Worm (Caenorhabditis elegans): ENCODE measurements around the gene acbp-4.

Gene acbp-4

DNA sequence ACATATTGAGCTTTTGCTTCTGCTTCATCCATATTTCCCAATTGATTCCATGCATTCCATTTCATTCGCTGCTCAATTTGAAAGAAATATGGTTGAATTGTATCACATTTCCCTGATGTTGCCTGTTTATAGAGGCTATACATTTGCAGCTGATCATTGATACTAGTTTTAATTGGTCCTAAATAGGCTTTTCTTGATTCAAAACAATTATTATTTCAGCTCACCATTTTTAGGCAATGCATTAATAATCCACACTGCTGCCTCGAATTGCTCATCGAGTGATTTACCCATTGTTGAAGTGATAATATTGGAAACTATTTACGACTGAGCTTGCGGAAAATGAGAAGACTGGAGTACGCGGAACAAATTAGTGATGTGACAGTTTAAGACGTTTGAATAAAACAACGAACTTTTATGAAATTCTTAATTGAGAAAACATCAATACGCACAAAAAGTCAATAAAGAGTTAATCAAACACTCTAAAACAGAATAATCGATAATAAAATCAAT is at the start of gene acbp-4:
Gene acbp-4 (minus strand): TSS at position 510 of the 510 bp plus-strand sequence.
- TF ChIP-seq tbx-11 (GFP tag; IDR thresholded peaks at IDR 0.05) (no peak), ama-1 (optimal IDR thresholded peaks at IDR 0.05) (no peak), ceh-36 (tag; optimal IDR thresholded peaks at IDR 0.05) (no peak), hnd-1 (tag; optimal IDR thresholded peaks at IDR 0.05) (no peak), ets-7 (tag; optimal IDR thresholded peaks at IDR 0.05) (no peak), scrt-1 (GFP tag; IDR thresholded peaks at IDR 0.05) (no peak)

DNA sequence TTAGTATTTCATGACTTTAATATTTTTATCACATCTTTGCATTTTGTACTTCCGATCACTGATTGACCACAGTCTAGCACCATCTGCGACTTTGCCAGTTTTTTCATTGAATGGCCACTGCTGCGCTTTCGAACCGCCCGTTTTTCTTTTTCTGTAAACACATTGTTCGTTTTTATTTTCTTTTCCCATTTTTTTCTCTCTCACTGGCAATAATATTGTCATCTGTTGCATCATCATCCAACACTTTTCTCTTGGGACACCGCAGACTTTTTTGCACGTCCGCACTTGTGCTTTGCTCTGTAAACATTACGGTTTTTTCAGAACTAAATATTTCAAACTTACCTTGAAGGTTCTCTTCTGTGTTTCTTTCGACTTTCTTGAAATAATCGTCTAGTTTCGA is 49.7 kb upstream of the acbp-4 start:
- TF ChIP-seq scrt-1 (GFP tag; IDR thresholded peaks at IDR 0.05) (no peak), F13C5.2 (tag; optimal IDR thresholded peaks at IDR 0.05) (no peak), B0310.2 (tag; optimal IDR thresholded peaks at IDR 0.05) (no peak), pes-1 (GFP tag; IDR thresholded peaks at IDR 0.05) (no peak), ama-1 (optimal IDR thresholded peaks at IDR 0.05) (no peak), ceh-36 (tag; optimal IDR thresholded peaks at IDR 0.05) (no peak), ets-7 (tag; optimal IDR thresholded peaks at IDR 0.05) (no peak), hmbx-1 (tag; optimal IDR thresholded peaks at IDR 0.05) (no peak), sea-1 (GFP tag; conservative IDR thresholded peaks at IDR 0.05) (no peak), tra-4 (tag; optimal IDR thresholded peaks at IDR 0.05) (no peak), hmg-4 (GFP tag; optimal IDR thresholded peaks at IDR 0.05) (no peak), aly-1 (tag; optimal IDR thresholded peaks at IDR 0.05) (no peak), flt-1 (GFP tag; IDR thresholded peaks at IDR 0.05) (no peak), tbx-37 (GFP tag; conservative IDR thresholded peaks at IDR 0.05) (no peak), hnd-1 (tag; optimal IDR thresholded peaks at IDR 0.05) (no peak), ceh-13 (GFP tag; optimal IDR thresholded peaks at IDR 0.05) (no peak), tbx-11 (GFP tag; IDR thresholded peaks at IDR 0.05) (no peak)

DNA sequence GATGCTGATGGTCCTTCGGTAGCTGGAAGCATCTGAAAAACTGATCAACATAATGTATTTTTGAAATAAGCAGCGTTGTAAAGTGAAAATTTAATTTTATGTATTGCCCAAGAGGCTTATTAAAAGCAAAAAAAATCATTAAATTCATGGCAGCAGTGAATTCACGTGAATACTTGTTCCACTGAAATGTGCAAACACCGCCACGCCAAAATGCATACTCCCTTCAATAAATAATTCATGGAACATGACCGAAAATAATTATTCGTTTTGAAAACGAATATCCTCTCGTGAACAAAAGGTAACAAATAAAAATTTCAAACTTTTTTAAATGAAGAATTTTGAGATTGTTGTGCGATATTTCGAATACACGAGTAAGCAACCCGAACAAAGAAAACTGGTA is 48.4 kb upstream of the acbp-4 start, which contains the start of gene F08F8.10:
Gene F08F8.10 (minus strand): TSS at position 38 of the 400 bp plus-strand sequence.
- TF ChIP-seq aly-1 (tag; optimal IDR thresholded peaks at IDR 0.05), result no peak
- no peak for TF ChIP-seq hmg-4 (GFP tag; optimal IDR thresholded peaks at IDR 0.05)
- no peak for TF ChIP-seq ceh-13 (GFP tag; optimal IDR thresholded peaks at IDR 0.05)
- TF ChIP-seq tbx-11 (GFP tag; IDR thresholded peaks at IDR 0.05), result no peak
- TF ChIP-seq scrt-1 (GFP tag; IDR thresholded peaks at IDR 0.05), result no peak
- no peak for TF ChIP-seq hnd-1 (tag; optimal IDR thresholded peaks at IDR 0.05)
- no peak for TF ChIP-seq ets-7 (tag; optimal IDR thresholded peaks at IDR 0.05)
- TF ChIP-seq tra-4 (tag; optimal IDR thresholded peaks at IDR 0.05), result no peak
- no peak for TF ChIP-seq tbx-37 (GFP tag; conservative IDR thresholded peaks at IDR 0.05)
- TF ChIP-seq ceh-36 (tag; optimal IDR thresholded peaks at IDR 0.05), result no peak
- TF ChIP-seq ama-1 (optimal IDR thresholded peaks at IDR 0.05), result no peak
- TF ChIP-seq B0310.2 (tag; optimal IDR thresholded peaks at IDR 0.05), result no peak
- TF ChIP-seq hmbx-1 (tag; optimal IDR thresholded peaks at IDR 0.05), result no peak
- no peak for TF ChIP-seq sea-1 (GFP tag; conservative IDR thresholded peaks at IDR 0.05)
- TF ChIP-seq flt-1 (GFP tag; IDR thresholded peaks at IDR 0.05), result no peak
- TF ChIP-seq F13C5.2 (tag; optimal IDR thresholded peaks at IDR 0.05), result no peak
- no peak for TF ChIP-seq pes-1 (GFP tag; IDR thresholded peaks at IDR 0.05)

DNA sequence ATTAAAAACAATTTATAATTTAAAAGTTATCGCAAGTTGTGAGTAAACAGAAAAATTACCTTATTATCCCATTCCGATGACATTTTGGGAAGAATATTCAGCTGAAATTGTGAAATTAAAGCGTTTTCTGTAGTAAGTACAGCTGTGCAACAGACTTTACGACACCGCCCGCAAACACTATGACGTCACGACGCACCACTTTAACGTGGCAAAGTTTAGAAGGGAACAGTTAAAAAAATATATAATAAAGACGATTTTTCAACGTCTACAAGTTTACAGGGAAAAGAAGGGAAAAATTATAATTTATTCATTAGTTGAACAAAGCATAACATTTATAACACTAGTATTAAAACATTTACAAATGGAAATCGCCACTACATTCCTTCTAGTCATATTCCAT is 45.0 kb upstream of the acbp-4 start, which contains the start of gene F08F8.9:
Gene F08F8.9 (minus strand): TSS at position 101 of the 400 bp plus-strand sequence.
- TF ChIP-seq hmbx-1 (tag; optimal IDR thresholded peaks at IDR 0.05) (no peak), ets-7 (tag; optimal IDR thresholded peaks at IDR 0.05) (no peak), ama-1 (optimal IDR thresholded peaks at IDR 0.05) (no peak), ceh-13 (GFP tag; optimal IDR thresholded peaks at IDR 0.05) (no peak), B0310.2 (tag; optimal IDR thresholded peaks at IDR 0.05) (no peak), scrt-1 (GFP tag; IDR thresholded peaks at IDR 0.05) (no peak), tbx-11 (GFP tag; IDR thresholded peaks at IDR 0.05) (no peak), hnd-1 (tag; optimal IDR thresholded peaks at IDR 0.05) (no peak), sea-1 (GFP tag; conservative IDR thresholded peaks at IDR 0.05) (no peak), pes-1 (GFP tag; IDR thresholded peaks at IDR 0.05) (no peak), tra-4 (tag; optimal IDR thresholded peaks at IDR 0.05) (no peak), ceh-36 (tag; optimal IDR thresholded peaks at IDR 0.05) (no peak), flt-1 (GFP tag; IDR thresholded peaks at IDR 0.05) (no peak), F13C5.2 (tag; optimal IDR thresholded peaks at IDR 0.05) (no peak), tbx-37 (GFP tag; conservative IDR thresholded peaks at IDR 0.05) (no peak), hmg-4 (GFP tag; optimal IDR thresholded peaks at IDR 0.05) (no peak), aly-1 (tag; optimal IDR thresholded peaks at IDR 0.05) (no peak)

DNA sequence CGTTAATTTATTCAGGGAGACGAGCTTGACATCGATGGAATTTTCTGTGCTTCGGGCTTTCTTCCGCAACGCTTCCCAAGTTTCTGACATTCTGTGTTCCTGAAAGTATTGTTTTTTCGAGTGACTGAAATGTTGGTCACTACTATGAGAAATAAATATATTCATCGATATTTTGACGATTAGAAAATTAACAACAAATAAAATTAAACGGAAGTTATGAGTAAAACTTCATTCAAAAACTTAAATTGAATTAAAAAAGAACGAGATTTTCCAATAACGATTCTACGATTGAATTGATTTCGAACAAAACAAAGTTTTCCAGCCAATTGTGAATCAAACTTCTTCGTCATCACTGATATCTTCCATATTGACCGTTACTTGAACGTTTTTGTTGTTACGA is 40.2 kb upstream of the acbp-4 start, which contains the start of gene gos-28:
Gene gos-28 (minus strand): TSS at position 101 of the 400 bp plus-strand sequence.
- no peak for TF ChIP-seq hnd-1 (tag; optimal IDR thresholded peaks at IDR 0.05)
- no peak for TF ChIP-seq tbx-37 (GFP tag; conservative IDR thresholded peaks at IDR 0.05)
- TF ChIP-seq sea-1 (GFP tag; conservative IDR thresholded peaks at IDR 0.05), result no peak
- no peak for TF ChIP-seq F13C5.2 (tag; optimal IDR thresholded peaks at IDR 0.05)
- TF ChIP-seq B0310.2 (tag; optimal IDR thresholded peaks at IDR 0.05), result no peak
- no peak for TF ChIP-seq aly-1 (tag; optimal IDR thresholded peaks at IDR 0.05)
- TF ChIP-seq ceh-13 (GFP tag; optimal IDR thresholded peaks at IDR 0.05), result no peak
- TF ChIP-seq tra-4 (tag; optimal IDR thresholded peaks at IDR 0.05), result no peak

DNA sequence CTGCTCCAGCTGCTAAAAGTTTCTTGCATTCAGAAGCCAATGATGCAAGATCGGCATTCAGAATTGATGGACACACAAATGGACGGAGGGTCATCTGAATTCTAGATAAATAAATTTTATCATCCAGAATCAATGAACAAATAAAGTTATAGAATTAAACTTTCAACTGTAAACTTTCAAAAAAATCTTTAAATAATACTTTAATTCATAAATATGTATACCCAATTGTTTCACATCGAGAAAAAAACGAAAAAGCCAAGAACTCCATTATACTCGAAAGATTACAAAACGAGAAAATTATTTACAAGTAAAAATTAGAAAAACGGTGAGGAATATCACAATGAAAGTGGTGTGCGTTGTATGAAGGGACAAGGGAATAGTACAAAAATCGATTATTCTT is 38.1 kb upstream of the acbp-4 start, which contains the start of gene F08F8.7:
Gene F08F8.7 (minus strand): TSS at position 101 of the 400 bp plus-strand sequence.
- no peak for TF ChIP-seq tbx-11 (GFP tag; IDR thresholded peaks at IDR 0.05)
- TF ChIP-seq ceh-13 (GFP tag; optimal IDR thresholded peaks at IDR 0.05), result no peak
- no peak for TF ChIP-seq B0310.2 (tag; optimal IDR thresholded peaks at IDR 0.05)

DNA sequence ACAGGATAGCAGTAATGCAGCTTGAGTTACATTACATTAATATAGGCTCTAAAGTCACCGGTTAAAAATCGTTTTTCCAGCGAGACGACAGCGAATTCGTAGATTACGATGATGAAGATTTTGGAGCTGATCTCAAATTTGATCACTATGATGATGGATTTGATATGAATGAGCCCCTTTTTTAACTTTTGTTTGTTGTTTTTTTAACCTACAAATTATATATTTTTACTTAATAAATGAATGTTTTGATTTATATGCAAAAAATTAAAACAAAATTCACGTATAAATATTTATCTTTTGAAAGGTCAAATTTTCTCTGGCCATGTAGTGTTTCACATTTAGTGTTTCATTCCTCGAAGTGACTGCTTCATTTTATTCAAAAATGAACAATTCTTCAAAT is 34.5 kb upstream of the acbp-4 start, which contains the start of gene F08F8.6:
Gene F08F8.6 (plus strand): TSS at position 301 of the 400 bp plus-strand sequence.
- TF ChIP-seq ama-1 (optimal IDR thresholded peaks at IDR 0.05), result no peak
- no peak for TF ChIP-seq pes-1 (GFP tag; IDR thresholded peaks at IDR 0.05)
- no peak for TF ChIP-seq aly-1 (tag; optimal IDR thresholded peaks at IDR 0.05)
- no peak for TF ChIP-seq B0310.2 (tag; optimal IDR thresholded peaks at IDR 0.05)
- TF ChIP-seq tbx-11 (GFP tag; IDR thresholded peaks at IDR 0.05), result no peak
- TF ChIP-seq tbx-37 (GFP tag; conservative IDR thresholded peaks at IDR 0.05), result no peak
- no peak for TF ChIP-seq sea-1 (GFP tag; conservative IDR thresholded peaks at IDR 0.05)
- no peak for TF ChIP-seq ceh-13 (GFP tag; optimal IDR thresholded peaks at IDR 0.05)
- TF ChIP-seq ets-7 (tag; optimal IDR thresholded peaks at IDR 0.05), result no peak
- no peak for TF ChIP-seq hmg-4 (GFP tag; optimal IDR thresholded peaks at IDR 0.05)
- no peak for TF ChIP-seq flt-1 (GFP tag; IDR thresholded peaks at IDR 0.05)

All from whole organism, early embryonic.